Fruit fly (Drosophila melanogaster) whole organism, pupa: ENCODE data around the gene mRpL38.

Source experiments
- CG10348 ChIP-seq: fragments of 200-800 bp; sonication (Bioruptor generic); IDR thresholded peaks from 2 replicates; pipeline ENCODE4 v1.3.6; 2022; ENCODE audit warnings: missing biosample characterization, missing genetic modification characterization
- CG12605 ChIP-seq: fragments of 200-800 bp; sonication (Bioruptor generic); IDR thresholded peaks from 2 replicates; pipeline ENCODE4 v1.3.6; 2022; ENCODE audit warnings: missing biosample characterization, missing genetic modification characterization
- CG14655 ChIP-seq: fragments of 200-800 bp; sonication (Bioruptor generic); optimal IDR thresholded peaks from 3 replicates; lab custom pipeline; 2017; ENCODE audit warnings: mild to moderate bottlenecking, missing biosample characterization, missing genetic modification reagents, missing genetic modification characterization
- CG15710 ChIP-seq: fragments of 200-800 bp; sonication (Bioruptor generic); optimal IDR thresholded peaks from 2 replicates; lab custom pipeline; 2018; ENCODE audit warnings: missing biosample characterization, mild to moderate bottlenecking, missing genetic modification characterization, moderate library complexity
- CG17806 ChIP-seq: fragments of 200-800 bp; sonication (Bioruptor generic); optimal IDR thresholded peaks from 2 replicates; lab custom pipeline; 2018; ENCODE audit warnings: missing biosample characterization, mild to moderate bottlenecking, missing genetic modification characterization, moderate library complexity
- CG8301 ChIP-seq: fragments of 200-800 bp; sonication (Bioruptor generic); optimal IDR thresholded peaks from 2 replicates; lab custom pipeline; 2018; ENCODE audit warnings: missing biosample characterization, mild to moderate bottlenecking, missing genetic modification characterization
- CG9948 ChIP-seq: fragments of 200-800 bp; sonication (Bioruptor generic); optimal IDR thresholded peaks from 2 replicates; lab custom pipeline; 2018; ENCODE audit warnings: missing biosample characterization, mild to moderate bottlenecking, missing genetic modification characterization, moderate library complexity
- D1 ChIP-seq: fragments of 200-800 bp; sonication (Bioruptor generic); optimal IDR thresholded peaks from 2 replicates; lab custom pipeline; 2018; ENCODE audit warnings: missing biosample characterization, mild to moderate bottlenecking, missing genetic modification characterization, moderate library complexity
- EcR ChIP-seq: fragments of 200-800 bp; sonication (Bioruptor generic); optimal IDR thresholded peaks from 3 replicates; lab custom pipeline; 2019; ENCODE audit warnings: missing biosample characterization, missing genetic modification characterization, mild to moderate bottlenecking, moderate library complexity, missing genetic modification reagents
- Ets98B ChIP-seq: fragments of 200-800 bp; sonication (Bioruptor generic); IDR thresholded peaks from 2 replicates; pipeline ENCODE4 v1.3.6; 2022; ENCODE audit warnings: missing biosample characterization, missing genetic modification characterization
- Pif1B ChIP-seq: fragments of 200-800 bp; sonication (Bioruptor generic); optimal IDR thresholded peaks from 3 replicates; lab custom pipeline; 2016; ENCODE audit warnings: missing biosample characterization, missing genetic modification characterization
- fd96Ca ChIP-seq: fragments of 200-800 bp; sonication (Bioruptor generic); IDR thresholded peaks from 3 replicates; pipeline ENCODE4 v1.3.6; 2022; ENCODE audit warnings: missing biosample characterization, missing genetic modification characterization
- gl ChIP-seq: fragments of 200-800 bp; sonication (Bioruptor generic); optimal IDR thresholded peaks from 2 replicates; lab custom pipeline; 2018; ENCODE audit warnings: missing biosample characterization, mild to moderate bottlenecking, missing genetic modification characterization

DNA sequence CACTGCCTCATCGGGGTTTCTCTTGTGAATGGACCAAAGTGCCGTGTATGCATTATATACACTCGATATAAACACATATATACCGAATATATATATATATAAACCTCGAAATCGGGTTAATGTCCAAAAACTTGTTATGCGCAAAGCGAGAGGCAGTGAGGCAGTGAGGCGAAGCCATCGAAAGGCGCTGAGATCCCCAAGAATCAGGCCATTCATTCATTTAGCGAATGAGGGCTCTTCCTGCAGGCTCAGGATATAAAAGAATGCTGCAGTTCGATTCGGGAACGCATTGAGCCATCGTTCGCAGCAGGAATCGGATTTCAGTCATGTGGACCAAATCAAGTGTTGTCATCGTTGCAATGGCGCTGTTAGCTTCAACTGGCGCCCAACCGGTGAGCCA, 39.1 kb upstream of the mRpL38 start, which contains the start of gene CG12481:
- TF ChIP-seq CG10348 (GFP tag; lab: Robert Waterston, UW) (no peak), Ets98B (GFP tag; lab: Robert Waterston, UW) (no peak), Pif1B (GFP tag; lab: Kevin White, UChicago) (no peak), CG14655 (no peak), fd96Ca (GFP tag; lab: Robert Waterston, UW) (no peak), CG17806 (no peak), gl (tag; lab: Kevin White, UChicago) (no peak), CG12605 (no peak), CG8301 (tag; lab: Kevin White, UChicago) (no peak), EcR (GFP tag; lab: Kevin White, UChicago) (no peak), D1 (tag; lab: Kevin White, UChicago) (no peak), CG15710 (tag; lab: Kevin White, UChicago) (no peak), CG9948 (tag; lab: Kevin White, UChicago) (no peak)
